Fruit fly (Drosophila melanogaster) whole organism, embryonic: ENCODE measurements around the gene SkpD.

Experiments used
- CG10565 ChIP-seq: fragments of 200-800 bp; sonication (Bioruptor generic); optimal IDR thresholded peaks from 3 replicates; lab custom pipeline; 2016; ENCODE audit warnings: missing biosample characterization, mild to moderate bottlenecking, missing genetic modification characterization
- CG11723 ChIP-seq: fragments of 200-800 bp; sonication (Bioruptor generic); optimal IDR thresholded peaks from 2 replicates; lab custom pipeline; 2017; ENCODE audit warnings: missing biosample characterization, mild to moderate bottlenecking, missing genetic modification characterization
- CG14441 ChIP-seq: fragments of 200-800 bp; sonication (Bioruptor generic); IDR thresholded peaks from 2 replicates; pipeline ENCODE4 v1.3.6; 2022; ENCODE audit warnings: missing biosample characterization, missing genetic modification characterization
- CG15479 ChIP-seq: fragments of 200-800 bp; sonication (Bioruptor generic); optimal IDR thresholded peaks from 3 replicates; lab custom pipeline; 2019; ENCODE audit warnings: missing biosample characterization, mild to moderate bottlenecking, missing genetic modification characterization, moderate library complexity
- CG15601 ChIP-seq: fragments of 200-800 bp; sonication (Bioruptor generic); optimal IDR thresholded peaks from 3 replicates; lab custom pipeline; 2019; ENCODE audit warnings: missing biosample characterization, mild to moderate bottlenecking, missing genetic modification characterization, moderate library complexity
- CG17361 ChIP-seq: fragments of 200-800 bp; sonication (Bioruptor generic); IDR thresholded peaks from 3 replicates; pipeline ENCODE4 v1.3.6; 2022; ENCODE audit warnings: missing biosample characterization, missing genetic modification characterization
- CG17385 ChIP-seq: fragments of 200-800 bp; sonication (Bioruptor generic); optimal IDR thresholded peaks from 3 replicates; lab custom pipeline; 2018; ENCODE audit warnings: missing biosample characterization, mild to moderate bottlenecking, missing genetic modification characterization
- CG2199 ChIP-seq: fragments of 200-800 bp; sonication (Bioruptor generic); IDR thresholded peaks from 3 replicates; pipeline ENCODE4 v1.3.6; 2022; ENCODE audit warnings: missing biosample characterization, missing genetic modification characterization
- CG2889 ChIP-seq: fragments of 200-800 bp; sonication (Bioruptor generic); IDR thresholded peaks from 3 replicates; pipeline ENCODE4 v1.3.6; 2022; ENCODE audit warnings: missing biosample characterization, missing genetic modification characterization
- CG30403 ChIP-seq: fragments of 200-800 bp; sonication (Bioruptor generic); optimal IDR thresholded peaks from 3 replicates; lab custom pipeline; 2016; ENCODE audit warnings: missing biosample characterization, missing genetic modification characterization
- CG31388 ChIP-seq: fragments of 200-800 bp; sonication (Bioruptor generic); optimal IDR thresholded peaks from 2 replicates; lab custom pipeline; 2016; ENCODE audit warnings: missing biosample characterization, missing genetic modification characterization
- CG34224 ChIP-seq: fragments of 200-800 bp; sonication (Bioruptor generic); IDR thresholded peaks from 3 replicates; pipeline ENCODE4 v1.3.6; 2022; ENCODE audit warnings: missing biosample characterization, missing genetic modification characterization; ENCODE audit not compliant: partially characterized antibody
- CG4617 ChIP-seq: fragments of 200-800 bp; sonication (Bioruptor generic); optimal IDR thresholded peaks from 3 replicates; lab custom pipeline; 2016; ENCODE audit warnings: missing biosample characterization, missing genetic modification characterization, borderline replicate concordance
- CG6765 ChIP-seq: fragments of 200-800 bp; sonication (Bioruptor generic); optimal IDR thresholded peaks from 3 replicates; lab custom pipeline; 2017; ENCODE audit warnings: missing biosample characterization, mild to moderate bottlenecking, missing genetic modification characterization
- CG8765 ChIP-seq: fragments of 200-800 bp; sonication (Bioruptor generic); IDR thresholded peaks from 2 replicates; pipeline ENCODE4 v1.3.6; 2022; ENCODE audit warnings: missing biosample characterization, missing genetic modification characterization
- CG9727 ChIP-seq: fragments of 200-800 bp; sonication (Bioruptor generic); optimal IDR thresholded peaks from 3 replicates; lab custom pipeline; 2017; ENCODE audit warnings: missing biosample characterization, mild to moderate bottlenecking, missing genetic modification characterization
- CTCF ChIP-seq: fragments of 200-800 bp; sonication (Bioruptor generic); optimal IDR thresholded peaks from 2 replicates; lab custom pipeline; 2017; ENCODE audit warnings: missing biosample characterization, mild to moderate bottlenecking, missing genetic modification characterization, moderate library complexity
- Doc2 ChIP-seq: fragments of 200-800 bp; sonication (Bioruptor generic); IDR thresholded peaks from 2 replicates; pipeline ENCODE4 v1.3.6; 2022; ENCODE audit warnings: missing biosample characterization, missing genetic modification characterization
- Dp ChIP-seq: fragments of 200-800 bp; sonication (Bioruptor generic); optimal IDR thresholded peaks from 2 replicates; lab custom pipeline; 2018; ENCODE audit warnings: missing biosample characterization, mild to moderate bottlenecking, missing genetic modification characterization, moderate library complexity
- H15 ChIP-seq: fragments of 200-800 bp; sonication (Bioruptor generic); IDR thresholded peaks from 3 replicates; pipeline ENCODE4 v1.3.6; 2022; ENCODE audit warnings: missing biosample characterization, missing genetic modification characterization
- Kr ChIP-seq: fragments of 200-800 bp; sonication (Bioruptor generic); optimal IDR thresholded peaks from 2 replicates; lab custom pipeline; 2017; ENCODE audit warnings: missing biosample characterization, mild to moderate bottlenecking, missing genetic modification characterization
- Myb ChIP-seq: fragments of 200-800 bp; sonication (Bioruptor generic); optimal IDR thresholded peaks from 2 replicates; lab custom pipeline; 2016; ENCODE audit warnings: missing biosample characterization, missing genetic modification characterization
- NC2α ChIP-seq: fragments of 200-800 bp; sonication (Bioruptor generic); optimal IDR thresholded peaks from 2 replicates; lab custom pipeline; 2016; ENCODE audit warnings: missing biosample characterization, missing genetic modification characterization
- Neu2 ChIP-seq: fragments of 200-800 bp; sonication (Bioruptor generic); optimal IDR thresholded peaks from 3 replicates; lab custom pipeline; 2016; ENCODE audit warnings: missing biosample characterization, missing genetic modification characterization, borderline replicate concordance
- Nf-YB ChIP-seq: fragments of 200-800 bp; sonication (Bioruptor generic); optimal IDR thresholded peaks from 3 replicates; lab custom pipeline; 2019; ENCODE audit warnings: missing biosample characterization, mild to moderate bottlenecking, missing genetic modification characterization, moderate library complexity
- Ptx1 ChIP-seq: fragments of 200-800 bp; sonication (Bioruptor generic); IDR thresholded peaks from 2 replicates; pipeline ENCODE4 v1.3.6; 2022; ENCODE audit warnings: missing biosample characterization, missing genetic modification characterization
- TFAM ChIP-seq: fragments of 200-800 bp; sonication (Bioruptor generic); optimal IDR thresholded peaks from 2 replicates; lab custom pipeline; 2017; ENCODE audit warnings: missing biosample characterization, missing genetic modification characterization, inconsistent platforms
- ac ChIP-seq: fragments of 200-800 bp; sonication (Bioruptor generic); optimal IDR thresholded peaks from 3 replicates; lab custom pipeline; 2017; ENCODE audit warnings: missing biosample characterization, mild to moderate bottlenecking, missing genetic modification characterization
- aop ChIP-seq: fragments of 200-800 bp; sonication (Bioruptor generic); IDR thresholded peaks from 2 replicates; pipeline ENCODE4 v1.3.6; 2022; ENCODE audit warnings: missing biosample characterization, missing genetic modification characterization
- ato ChIP-seq: fragments of 200-800 bp; sonication (Bioruptor generic); IDR thresholded peaks from 2 replicates; pipeline ENCODE4 v1.3.6; 2022; ENCODE audit warnings: missing biosample characterization, missing genetic modification characterization; ENCODE audit not compliant: partially characterized antibody
- bbx ChIP-seq: fragments of 200-800 bp; sonication (Bioruptor generic); IDR thresholded peaks from 2 replicates; pipeline ENCODE4 v1.3.6; 2022; ENCODE audit warnings: missing biosample characterization, missing genetic modification characterization; ENCODE audit not compliant: partially characterized antibody
- br ChIP-seq: fragments of >200 bp; optimal IDR thresholded peaks from 2 replicates; lab custom pipeline; 2017
- bsh ChIP-seq, 2 experiments: fragments of 200-800 bp; sonication (Bioruptor generic); optimal IDR thresholded peaks; 2 replicates each; lab custom pipeline; 2017 to 2018; ENCODE audit warnings: mild to moderate bottlenecking in 2 of 2, missing biosample characterization in 2 of 2, missing genetic modification characterization in 2 of 2, moderate library complexity in 1 of 2
- cad ChIP-seq: fragments of >200 bp; optimal IDR thresholded peaks from 2 replicates; lab custom pipeline; 2017; ENCODE audit warnings: missing biosample characterization, missing genetic modification characterization
- chn ChIP-seq: fragments of 200-800 bp; sonication (Bioruptor generic); optimal IDR thresholded peaks from 2 replicates; lab custom pipeline; 2016; ENCODE audit warnings: missing biosample characterization, missing genetic modification characterization
- dysf ChIP-seq: fragments of 200-800 bp; sonication (Bioruptor generic); IDR thresholded peaks from 3 replicates; pipeline ENCODE4 v1.3.6; 2022; ENCODE audit warnings: missing biosample characterization, missing genetic modification characterization
- lov ChIP-seq, 2 experiments: fragments of 200-800 bp in 1 of 2; fragments of >200 bp in 1 of 2; sonication (Bioruptor generic) in 1 of 2; IDR thresholded peaks in 1 of 2; optimal IDR thresholded peaks in 1 of 2; 2 replicates in 1 of 2; 3 replicates in 1 of 2; pipeline versions ENCODE4 v1.3.6 to Lab custom; 2017 to 2022; ENCODE audit warnings: missing biosample characterization in 1 of 2, missing genetic modification characterization in 1 of 2
- pho ChIP-seq: fragments of 200-800 bp; sonication (Bioruptor generic); optimal IDR thresholded peaks from 2 replicates; lab custom pipeline; 2016; ENCODE audit warnings: missing biosample characterization, missing genetic modification characterization
- phol ChIP-seq: fragments of 200-800 bp; sonication (Bioruptor generic); optimal IDR thresholded peaks from 3 replicates; lab custom pipeline; 2018; ENCODE audit warnings: missing biosample characterization, mild to moderate bottlenecking, missing genetic modification characterization, moderate library complexity
- run ChIP-seq: fragments of 200-800 bp; sonication (Bioruptor generic); optimal IDR thresholded peaks from 3 replicates; lab custom pipeline; 2018; ENCODE audit warnings: missing biosample characterization, mild to moderate bottlenecking, missing genetic modification characterization
- sc ChIP-seq, 3 experiments: fragments of >200 bp in 2 of 3; fragments of 200-800 bp in 1 of 3; sonication (Bioruptor generic) in 1 of 3; optimal IDR thresholded peaks; 2 replicates in 2 of 3; 3 replicates in 1 of 3; lab custom pipeline; 2017; ENCODE audit warnings: mild to moderate bottlenecking in 1 of 3, missing biosample characterization in 1 of 3, missing genetic modification characterization in 1 of 3, missing genetic modification reagents in 1 of 3
- sima ChIP-seq: fragments of 200-800 bp; sonication (Bioruptor generic); optimal IDR thresholded peaks from 2 replicates; lab custom pipeline; 2016; ENCODE audit warnings: missing biosample characterization, missing genetic modification characterization
- sqz ChIP-seq: fragments of 200-800 bp; sonication (Bioruptor generic); optimal IDR thresholded peaks from 3 replicates; lab custom pipeline; 2018; ENCODE audit warnings: missing biosample characterization, mild to moderate bottlenecking, missing genetic modification characterization
- tna ChIP-seq: fragments of 200-800 bp; sonication (Bioruptor generic); IDR thresholded peaks from 2 replicates; pipeline ENCODE4 v1.3.6; 2022; ENCODE audit warnings: missing biosample characterization, missing genetic modification characterization; ENCODE audit not compliant: partially characterized antibody
- twi ChIP-seq: fragments of 200-800 bp; optimal IDR thresholded peaks from 2 replicates; lab custom pipeline; 2019; ENCODE audit warnings: missing biosample characterization, mild to moderate bottlenecking, missing genetic modification characterization, moderate library complexity
- usp ChIP-seq: fragments of >200 bp; optimal IDR thresholded peaks from 2 replicates; lab custom pipeline; 2017; ENCODE audit warnings: missing biosample characterization, missing genetic modification characterization
- wor ChIP-seq: fragments of 200-800 bp; sonication (Bioruptor generic); IDR thresholded peaks from 2 replicates; pipeline ENCODE4 v1.3.6; 2022; ENCODE audit warnings: missing biosample characterization, missing genetic modification characterization
- yki ChIP-seq: fragments of >200 bp; optimal IDR thresholded peaks from 3 replicates; lab custom pipeline; 2018
- zf30C ChIP-seq: fragments of 200-800 bp; sonication (Bioruptor generic); optimal IDR thresholded peaks from 3 replicates; lab custom pipeline; 2018; ENCODE audit warnings: missing biosample characterization, mild to moderate bottlenecking, missing genetic modification characterization
- zfh2 ChIP-seq: fragments of 200-800 bp; sonication (Bioruptor generic); optimal IDR thresholded peaks from 2 replicates; lab custom pipeline; 2016; ENCODE audit warnings: missing biosample characterization, missing genetic modification characterization

SkpD gene

dm6 chrX:19769821-19770519 is 42.6 kb upstream of the SkpD start (continued):
- peak; percentile 63 for TF ChIP-seq CG17361 (GFP tag; lab: Robert Waterston, UW)
- no peak for TF ChIP-seq twi (tag; lab: Kevin White, UChicago)
- TF ChIP-seq CG14441 (GFP tag; lab: Robert Waterston, UW): no peak
- TF ChIP-seq CG9727 (GFP tag; lab: Kevin White, UChicago): peak; percentile 71
- TF ChIP-seq lov (optimal IDR thresholded peaks at IDR 0.05; lab: Kevin White, UChicago): no peak
- no peak for TF ChIP-seq lov (GFP tag; IDR thresholded peaks at IDR 0.05; lab: Robert Waterston, UW)
- TF ChIP-seq CG8765 (GFP tag; lab: Robert Waterston, UW): no peak
- no peak for TF ChIP-seq CG15479
- no peak for TF ChIP-seq dysf (GFP tag; lab: Robert Waterston, UW)
- TF ChIP-seq NC2α: peak; percentile 15
- no peak for TF ChIP-seq run (tag; lab: Kevin White, UChicago)
- peak; percentile 72 for TF ChIP-seq CG17385 (GFP tag; lab: Kevin White, UChicago)
- TF ChIP-seq tna: no peak
- TF ChIP-seq CG2889: no peak
- TF ChIP-seq CG6765 (GFP tag; lab: Kevin White, UChicago): no peak
- TF ChIP-seq sc (optimal IDR thresholded peaks at IDR 0.05; lab: Kevin White, UChicago): no peak
- no peak for TF ChIP-seq sc (GFP tag; optimal IDR thresholded peaks at IDR 0.05; lab: Kevin White, UChicago)
- TF ChIP-seq cad: no peak
- no peak for TF ChIP-seq CG10565
- TF ChIP-seq Myb (GFP tag; lab: Kevin White, UChicago): no peak
- no peak for TF ChIP-seq usp
- no peak for TF ChIP-seq ato (GFP tag; lab: Robert Waterston, UW)
- TF ChIP-seq Dp (GFP tag; lab: Kevin White, UChicago): no peak
- TF ChIP-seq chn (GFP tag; lab: Kevin White, UChicago): peak; percentile 37
- no peak for TF ChIP-seq wor (GFP tag; lab: Robert Waterston, UW)
- peak; percentile 44 for TF ChIP-seq Ptx1 (GFP tag; lab: Robert Waterston, UW)
- TF ChIP-seq CG2199 (GFP tag; lab: Robert Waterston, UW): no peak
- TF ChIP-seq phol: peak; percentile 67
- TF ChIP-seq CG34224 (GFP tag; lab: Robert Waterston, UW): no peak
- TF ChIP-seq aop: no peak
- no peak for TF ChIP-seq sima (GFP tag; lab: Kevin White, UChicago)
- no peak for TF ChIP-seq pho
- TF ChIP-seq sqz (GFP tag; lab: Kevin White, UChicago): peak; percentile 28
- TF ChIP-seq ac (GFP tag; lab: Kevin White, UChicago): peak; percentile 18
- no peak for TF ChIP-seq CG4617
- TF ChIP-seq bbx (GFP tag; lab: Robert Waterston, UW): no peak
- TF ChIP-seq CG15601 (tag; lab: Kevin White, UChicago): peak; percentile 33
- TF ChIP-seq Nf-YB (GFP tag; lab: Kevin White, UChicago): peak; percentile 9
- no peak for TF ChIP-seq Neu2 (GFP tag; lab: Kevin White, UChicago)
- TF ChIP-seq Doc2 (GFP tag; lab: Robert Waterston, UW): no peak
- TF ChIP-seq H15 (GFP tag; lab: Robert Waterston, UW): no peak
- TF ChIP-seq TFAM (GFP tag; lab: Kevin White, UChicago): no peak
- TF ChIP-seq zfh2 (GFP tag; lab: Kevin White, UChicago): no peak
- no peak for TF ChIP-seq Kr
- TF ChIP-seq yki (lab: Kevin White, UChicago): no peak
- TF ChIP-seq bsh (GFP tag; optimal IDR thresholded peaks at IDR 0.05; lab: Kevin White, UChicago): peak; percentile 11 to 70
- TF ChIP-seq CG30403 (GFP tag; lab: Kevin White, UChicago): peak; percentile 51
- TF ChIP-seq zf30C (GFP tag; lab: Kevin White, UChicago): peak; percentile 83
- TF ChIP-seq CTCF (GFP tag; lab: Kevin White, UChicago): no peak
- TF ChIP-seq CG31388 (GFP tag; lab: Kevin White, UChicago): no peak
- TF ChIP-seq CG11723 (GFP tag; lab: Kevin White, UChicago): no peak
- no peak for TF ChIP-seq br (lab: Kevin White, UChicago)
